Fruit fly (Drosophila melanogaster) whole organism, embryonic: Measurements from ENCODE around the gene ebd1.

Experiments
- ATbp ChIP-seq: fragments of 200-800 bp; sonication (Bioruptor generic); optimal IDR thresholded peaks from 2 replicates; lab custom pipeline; 2017; ENCODE audit warnings: missing biosample characterization, mild to moderate bottlenecking, missing genetic modification characterization, missing genetic modification reagents
- CG10431 ChIP-seq: fragments of 200-800 bp; sonication (Bioruptor generic); optimal IDR thresholded peaks from 3 replicates; lab custom pipeline; 2018; ENCODE audit warnings: missing biosample characterization, mild to moderate bottlenecking, missing genetic modification characterization
- CG10543 ChIP-seq: fragments of 200-800 bp; sonication (Bioruptor generic); optimal IDR thresholded peaks from 3 replicates; lab custom pipeline; 2017; ENCODE audit warnings: missing biosample characterization, mild to moderate bottlenecking, missing genetic modification characterization, moderate library complexity
- CG11696 ChIP-seq: fragments of 200-800 bp; sonication (Bioruptor generic); IDR thresholded peaks from 2 replicates; pipeline ENCODE4 v1.3.6; 2022; ENCODE audit warnings: missing biosample characterization, missing genetic modification characterization
- CG12071 ChIP-seq: fragments of 200-800 bp; sonication (Bioruptor generic); optimal IDR thresholded peaks from 3 replicates; lab custom pipeline; 2018; ENCODE audit warnings: missing biosample characterization, mild to moderate bottlenecking, missing genetic modification characterization
- CG12299 ChIP-seq: fragments of 200-800 bp; sonication (Bioruptor generic); optimal IDR thresholded peaks from 2 replicates; lab custom pipeline; 2018; ENCODE audit warnings: missing biosample characterization, mild to moderate bottlenecking, missing genetic modification characterization
- CG12391 ChIP-seq: fragments of 200-800 bp; sonication (Bioruptor generic); optimal IDR thresholded peaks from 3 replicates; lab custom pipeline; 2018; ENCODE audit warnings: missing biosample characterization, mild to moderate bottlenecking, missing genetic modification characterization, moderate library complexity
- CG12769 ChIP-seq: fragments of 200-800 bp; sonication (Bioruptor generic); optimal IDR thresholded peaks from 2 replicates; lab custom pipeline; 2019; ENCODE audit warnings: missing biosample characterization, mild to moderate bottlenecking, missing genetic modification characterization, moderate library complexity
- CG13894 ChIP-seq: fragments of 200-800 bp; sonication (Bioruptor generic); optimal IDR thresholded peaks from 3 replicates; lab custom pipeline; 2018; ENCODE audit warnings: missing biosample characterization, mild to moderate bottlenecking, missing genetic modification characterization, moderate library complexity
- CG14667 ChIP-seq: fragments of 200-800 bp; sonication (Bioruptor generic); IDR thresholded peaks from 2 replicates; pipeline ENCODE4 v1.3.6; 2022; ENCODE audit warnings: missing biosample characterization, missing genetic modification characterization
- CG1647 ChIP-seq: fragments of 200-800 bp; sonication (Bioruptor generic); optimal IDR thresholded peaks from 3 replicates; lab custom pipeline; 2016; ENCODE audit warnings: missing biosample characterization, missing genetic modification characterization
- CG17186 ChIP-seq: fragments of 200-800 bp; sonication (Bioruptor generic); optimal IDR thresholded peaks from 3 replicates; lab custom pipeline; 2017; ENCODE audit warnings: missing biosample characterization, missing genetic modification reagents, missing genetic modification characterization
- CG17359 ChIP-seq: fragments of 200-800 bp; sonication (Bioruptor generic); optimal IDR thresholded peaks from 3 replicates; lab custom pipeline; 2018; ENCODE audit warnings: missing biosample characterization, mild to moderate bottlenecking, missing genetic modification characterization, moderate library complexity
- CG18476 ChIP-seq: fragments of 200-800 bp; sonication (Bioruptor generic); optimal IDR thresholded peaks from 2 replicates; lab custom pipeline; 2016; ENCODE audit warnings: missing biosample characterization, mild to moderate bottlenecking, missing genetic modification characterization
- CG2199 ChIP-seq: fragments of 200-800 bp; sonication (Bioruptor generic); IDR thresholded peaks from 3 replicates; pipeline ENCODE4 v1.3.6; 2022; ENCODE audit warnings: missing biosample characterization, missing genetic modification characterization
- CG2875 ChIP-seq: fragments of 200-800 bp; sonication (Bioruptor generic); optimal IDR thresholded peaks from 2 replicates; lab custom pipeline; 2017; ENCODE audit warnings: missing biosample characterization, mild to moderate bottlenecking, missing genetic modification characterization, missing genetic modification reagents
- CG4282 ChIP-seq: fragments of 200-800 bp; sonication (Bioruptor generic); optimal IDR thresholded peaks from 2 replicates; lab custom pipeline; 2016; ENCODE audit warnings: missing biosample characterization, missing genetic modification characterization
- CG6254 ChIP-seq: fragments of 200-800 bp; sonication (Bioruptor generic); optimal IDR thresholded peaks from 3 replicates; lab custom pipeline; 2017; ENCODE audit warnings: mild to moderate bottlenecking, missing biosample characterization, missing genetic modification reagents, missing genetic modification characterization
- CG6765 ChIP-seq: fragments of 200-800 bp; sonication (Bioruptor generic); optimal IDR thresholded peaks from 3 replicates; lab custom pipeline; 2017; ENCODE audit warnings: missing biosample characterization, mild to moderate bottlenecking, missing genetic modification characterization
- CG8290 ChIP-seq, 3 experiments: fragments of 200-800 bp; sonication (Bioruptor generic); optimal IDR thresholded peaks; 2 replicates each; lab custom pipeline; 2016 to 2019; ENCODE audit warnings: missing biosample characterization in 3 of 3, missing genetic modification characterization in 3 of 3, mild to moderate bottlenecking in 2 of 3, moderate library complexity in 1 of 3
- D ChIP-seq, 2 experiments: fragments of 200-800 bp in 1 of 2; fragments of >200 bp in 1 of 2; sonication (Bioruptor generic) in 1 of 2; optimal IDR thresholded peaks; 2 replicates in 1 of 2; 3 replicates in 1 of 2; lab custom pipeline; 2017; ENCODE audit warnings: mild to moderate bottlenecking in 1 of 2, missing biosample characterization in 1 of 2, missing genetic modification characterization in 1 of 2, missing genetic modification reagents in 1 of 2
- D19A ChIP-seq: fragments of 200-800 bp; optimal IDR thresholded peaks from 3 replicates; lab custom pipeline; 2019; ENCODE audit warnings: missing biosample characterization, mild to moderate bottlenecking, missing genetic modification characterization, moderate library complexity
- Drgx ChIP-seq: fragments of 200-800 bp; sonication (Bioruptor generic); IDR thresholded peaks from 2 replicates; pipeline ENCODE4 v1.3.6; 2022; ENCODE audit warnings: missing biosample characterization, missing genetic modification characterization
- E2f2 ChIP-seq: fragments of 200-800 bp; sonication (Bioruptor generic); IDR thresholded peaks from 2 replicates; pipeline ENCODE4 v1.3.6; 2022; ENCODE audit warnings: missing biosample characterization, missing genetic modification characterization
- Pdp1 ChIP-seq, 2 experiments: fragments of 200-800 bp; sonication (Bioruptor generic); optimal IDR thresholded peaks; 3 replicates each; lab custom pipeline; 2016; ENCODE audit warnings: missing biosample characterization in 2 of 2, missing genetic modification characterization in 2 of 2, mild to moderate bottlenecking in 1 of 2, moderate library complexity in 1 of 2
- Scr ChIP-seq: fragments of 200-800 bp; sonication (Bioruptor generic); IDR thresholded peaks from 2 replicates; pipeline ENCODE4 v1.3.6; 2022; ENCODE audit warnings: missing biosample characterization, missing genetic modification characterization; ENCODE audit not compliant: partially characterized antibody
- Sox102F ChIP-seq: fragments of 200-800 bp; sonication (Bioruptor generic); optimal IDR thresholded peaks from 2 replicates; lab custom pipeline; 2018; ENCODE audit warnings: missing biosample characterization, mild to moderate bottlenecking, missing genetic modification characterization, moderate library complexity
- abd-A ChIP-seq: fragments of 200-800 bp; sonication (Bioruptor generic); optimal IDR thresholded peaks from 3 replicates; lab custom pipeline; 2019; ENCODE audit warnings: missing biosample characterization, mild to moderate bottlenecking, missing genetic modification characterization, moderate library complexity
- ara ChIP-seq: fragments of 200-800 bp; sonication (Bioruptor generic); IDR thresholded peaks from 2 replicates; pipeline ENCODE4 v1.3.6; 2022; ENCODE audit warnings: missing biosample characterization, missing genetic modification characterization
- crol ChIP-seq: fragments of 200-800 bp; sonication (Bioruptor generic); IDR thresholded peaks from 2 replicates; pipeline ENCODE4 v1.3.6; 2022; ENCODE audit warnings: missing biosample characterization, missing genetic modification characterization
- crp ChIP-seq, 2 experiments: fragments of 200-800 bp; sonication (Bioruptor generic); optimal IDR thresholded peaks; 2 replicates in 1 of 2; 3 replicates in 1 of 2; lab custom pipeline; 2017; ENCODE audit warnings: missing biosample characterization in 2 of 2, missing genetic modification characterization in 2 of 2, mild to moderate bottlenecking in 1 of 2, moderate library complexity in 1 of 2
- da ChIP-seq: fragments of 200-800 bp; sonication (Bioruptor generic); optimal IDR thresholded peaks from 2 replicates; lab custom pipeline; 2016; ENCODE audit warnings: missing biosample characterization, missing genetic modification characterization
- grn ChIP-seq: fragments of 200-800 bp; sonication (Bioruptor generic); optimal IDR thresholded peaks from 3 replicates; lab custom pipeline; 2017; ENCODE audit warnings: missing biosample characterization, missing genetic modification characterization
- gsb-n ChIP-seq: fragments of 200-800 bp; sonication (Bioruptor generic); optimal IDR thresholded peaks from 3 replicates; lab custom pipeline; 2018; ENCODE audit warnings: missing biosample characterization, mild to moderate bottlenecking, missing genetic modification characterization
- kay ChIP-seq: fragments of 200-800 bp; sonication (Bioruptor generic); optimal IDR thresholded peaks from 2 replicates; lab custom pipeline; 2016; ENCODE audit warnings: missing biosample characterization, missing genetic modification characterization
- mirr ChIP-seq: fragments of 200-800 bp; sonication (Bioruptor generic); optimal IDR thresholded peaks from 3 replicates; lab custom pipeline; 2018; ENCODE audit warnings: missing biosample characterization, mild to moderate bottlenecking, missing genetic modification characterization
- nerfin-2 ChIP-seq: fragments of 200-800 bp; sonication (Bioruptor generic); IDR thresholded peaks from 2 replicates; pipeline ENCODE4 v1.3.6; 2022; ENCODE audit warnings: missing biosample characterization, missing genetic modification characterization; ENCODE audit not compliant: partially characterized antibody
- pan ChIP-seq, 4 experiments: fragments of >200 bp in 3 of 4; fragments of 200-800 bp in 1 of 4; sonication (Bioruptor generic) in 1 of 4; optimal IDR thresholded peaks in 3 of 4; IDR thresholded peaks in 1 of 4; 2 replicates each; pipeline versions ENCODE4 v1.3.6 to Lab custom; 2017 to 2022; ENCODE audit warnings: missing biosample characterization in 2 of 4, missing genetic modification characterization in 2 of 4, mixed read lengths in 1 of 4
- phol ChIP-seq: fragments of 200-800 bp; sonication (Bioruptor generic); optimal IDR thresholded peaks from 3 replicates; lab custom pipeline; 2018; ENCODE audit warnings: missing biosample characterization, mild to moderate bottlenecking, missing genetic modification characterization, moderate library complexity
- repo ChIP-seq: fragments of 200-800 bp; sonication (Bioruptor generic); optimal IDR thresholded peaks from 2 replicates; lab custom pipeline; 2016; ENCODE audit warnings: missing biosample characterization, missing genetic modification characterization
- so ChIP-seq: fragments of 200-800 bp; sonication (Bioruptor generic); IDR thresholded peaks from 3 replicates; pipeline ENCODE4 v1.3.6; 2022; ENCODE audit warnings: missing biosample characterization, missing genetic modification characterization
- tll ChIP-seq, 2 experiments: fragments of 200-800 bp in 1 of 2; fragments of >200 bp in 1 of 2; sonication (Bioruptor generic) in 1 of 2; optimal IDR thresholded peaks; 2 replicates each; lab custom pipeline; 2017 to 2019; ENCODE audit warnings: missing biosample characterization in 2 of 2, missing genetic modification characterization in 2 of 2, mild to moderate bottlenecking in 1 of 2, moderate library complexity in 1 of 2
- vvl ChIP-seq: fragments of 200-800 bp; sonication (Bioruptor generic); IDR thresholded peaks from 2 replicates; pipeline ENCODE4 v1.3.6; 2022; ENCODE audit warnings: missing biosample characterization, missing genetic modification characterization

Gene ebd1

DNA sequence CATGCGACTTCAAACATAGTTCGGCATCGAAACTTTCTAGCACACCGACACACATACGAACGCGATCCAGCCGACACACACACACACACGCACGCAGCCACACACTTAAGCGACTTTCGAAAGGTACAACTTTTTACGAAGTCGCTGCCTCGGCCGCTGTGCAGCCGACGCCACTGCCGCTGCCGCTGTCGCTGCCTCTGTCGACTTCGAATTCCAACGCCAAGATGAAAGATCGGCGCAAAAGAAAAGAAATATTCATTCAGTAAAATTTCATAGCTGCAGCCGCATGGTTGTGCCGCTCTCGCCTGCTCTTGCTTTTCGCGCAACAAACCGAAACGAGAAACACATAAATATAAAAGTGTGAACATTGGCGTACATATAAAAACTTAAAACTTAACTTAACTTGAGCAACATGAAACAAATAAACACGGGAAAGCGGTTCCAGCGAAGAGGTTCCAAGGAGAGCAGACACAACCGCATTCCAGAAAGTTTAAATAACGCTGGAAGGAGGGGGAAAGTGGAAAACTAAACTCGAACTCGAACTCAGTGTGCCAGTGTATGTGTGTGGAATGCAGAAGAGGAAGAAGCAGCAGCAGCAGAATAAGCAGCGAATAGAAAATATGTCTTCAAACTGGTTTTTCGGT is 45.8 kb downstream of the ebd1 start (continued):
- TF ChIP-seq tll (GFP tag; optimal IDR thresholded peaks at IDR 0.05; lab: Kevin White, UChicago) (no peak), CG8290 (GFP tag; optimal IDR thresholded peaks at IDR 0.05; lab: Kevin White, UChicago) (no peak), CG8290 (tag; optimal IDR thresholded peaks at IDR 0.05; lab: Kevin White, UChicago) (peak in 1 of 2 experiments; percentile 28), CG10431 (GFP tag; lab: Kevin White, UChicago) (no peak), CG12769 (peak; percentile 88), repo (GFP tag; lab: Kevin White, UChicago) (peak; percentile 45), pan (optimal IDR thresholded peaks at IDR 0.05; lab: Kevin White, UChicago) (no peak), pan (GFP tag; optimal IDR thresholded peaks at IDR 0.05 in 1 of 2, IDR thresholded peaks at IDR 0.05 in 1 of 2) (peak in 1 of 2 experiments; percentile 15), CG2875 (GFP tag; lab: Kevin White, UChicago) (no peak), CG4282 (peak; percentile 21), Scr (GFP tag; lab: Robert Waterston, UW) (no peak)

DNA sequence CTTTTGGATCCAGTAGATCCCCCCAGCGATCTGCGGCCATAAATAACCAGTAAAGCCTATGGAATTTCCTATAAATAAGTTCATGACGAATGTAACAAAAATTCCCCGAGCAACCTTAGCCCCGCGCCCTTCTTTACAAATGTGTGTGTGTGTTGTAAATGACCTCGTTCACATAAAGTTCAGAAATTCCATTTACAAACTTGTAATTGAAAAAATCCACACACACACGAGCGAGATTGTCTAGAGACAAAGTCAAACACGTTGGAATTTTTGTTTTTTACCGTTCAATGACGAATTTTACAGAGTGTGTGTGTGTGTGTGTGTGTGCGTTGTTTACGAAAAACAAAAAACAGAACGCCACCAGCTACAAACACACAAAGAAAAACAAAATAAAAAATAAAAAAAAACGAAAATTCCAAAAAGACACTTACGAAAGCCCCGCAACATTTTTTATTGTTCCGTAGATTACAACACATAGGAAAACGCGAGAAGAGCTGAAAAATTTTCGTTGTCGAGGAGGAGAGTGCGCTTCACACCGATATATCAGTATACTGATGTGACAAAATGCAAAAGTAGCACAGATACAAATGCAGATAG is 46.5 kb downstream of the ebd1 start:
- peak; percentile 83 for TF ChIP-seq abd-A (tag; lab: Kevin White, UChicago)
- TF ChIP-seq D (optimal IDR thresholded peaks at IDR 0.05; lab: Kevin White, UChicago), result no peak
- peak; percentile 33 for TF ChIP-seq D (GFP tag; optimal IDR thresholded peaks at IDR 0.05; lab: Kevin White, UChicago)
- TF ChIP-seq CG14667, result no peak
- TF ChIP-seq CG12071 (GFP tag; lab: Kevin White, UChicago), result peak; percentile 7
- 0 out of 2 replicates have a peak, but pooled peaks have one; percentile 29 for TF ChIP-seq Drgx
- peak; percentile 41 for TF ChIP-seq CG10543 (GFP tag; lab: Kevin White, UChicago)
- peak; percentile 33 for TF ChIP-seq Sox102F (GFP tag; lab: Kevin White, UChicago)
- TF ChIP-seq CG12391 (tag; lab: Kevin White, UChicago), result no peak
- TF ChIP-seq CG11696 (GFP tag; lab: Robert Waterston, UW), result no peak
- TF ChIP-seq crol (GFP tag; lab: Robert Waterston, UW), result peak; percentile 76; the same call in 1 of the 2 replicates
- TF ChIP-seq CG13894, result peak; percentile 26
- peak; percentile 25; the same call in 1 of the 2 replicates for TF ChIP-seq vvl (GFP tag; lab: Robert Waterston, UW)
- TF ChIP-seq ATbp (GFP tag; lab: Kevin White, UChicago), result peak; percentile 10
- TF ChIP-seq CG17186 (GFP tag; lab: Kevin White, UChicago), result no peak
- TF ChIP-seq kay, result peak; percentile 74
- TF ChIP-seq CG2199 (GFP tag; lab: Robert Waterston, UW), result peak; percentile 66; the same call in 1 of the 3 replicates
- TF ChIP-seq mirr (GFP tag; lab: Kevin White, UChicago), result peak; percentile 83
- no peak for TF ChIP-seq nerfin-2 (GFP tag; lab: Robert Waterston, UW)
- no peak for TF ChIP-seq E2f2
- TF ChIP-seq CG6254 (GFP tag; lab: Kevin White, UChicago), result no peak
- TF ChIP-seq CG12769, result peak; percentile 68
- TF ChIP-seq phol, result no peak
- TF ChIP-seq D19A (tag; lab: Kevin White, UChicago), result peak; percentile 46
- peak; percentile 11; the same call in 1 of the 2 replicates for TF ChIP-seq ara (GFP tag; lab: Robert Waterston, UW)
- no peak for TF ChIP-seq CG8290 (GFP tag; optimal IDR thresholded peaks at IDR 0.05; lab: Kevin White, UChicago)
- TF ChIP-seq CG8290 (tag; optimal IDR thresholded peaks at IDR 0.05; lab: Kevin White, UChicago), result peak in 1 of 2 experiments; percentile 31
- peak; percentile 32 for TF ChIP-seq CG17359
- no peak for TF ChIP-seq CG18476 (GFP tag; lab: Kevin White, UChicago)
- TF ChIP-seq CG6765 (GFP tag; lab: Kevin White, UChicago), result peak; percentile 12
- TF ChIP-seq crp (GFP tag; optimal IDR thresholded peaks at IDR 0.05; lab: Kevin White, UChicago), result no peak
- TF ChIP-seq da (GFP tag; lab: Kevin White, UChicago), result no peak
- peak; percentile 36; the same call in 1 of the 3 replicates for TF ChIP-seq so
- TF ChIP-seq grn (GFP tag; lab: Kevin White, UChicago), result peak; percentile 40
- TF ChIP-seq CG12299, result no peak
- peak; percentile 31 for TF ChIP-seq gsb-n (tag; lab: Kevin White, UChicago)
- TF ChIP-seq Pdp1 (GFP tag; optimal IDR thresholded peaks at IDR 0.05; lab: Kevin White, UChicago), result peak in 1 of 2 experiments; percentile 78
- TF ChIP-seq CG1647 (GFP tag; lab: Kevin White, UChicago), result no peak
